Fruit fly (Drosophila melanogaster): Measurements from ENCODE around the gene glo.

glo gene

dm6 chr3R:11850917-11851897 is 32.0 kb upstream of the glo start (continued):
- TF ChIP-seq Camta (GFP tag; optimal IDR thresholded peaks at IDR 0.05) (peak; percentile 82), stc (GFP tag; IDR thresholded peaks at IDR 0.05) (peak; percentile 20; the same call in 1 of the 2 replicates), CG5245 (GFP tag; optimal IDR thresholded peaks at IDR 0.05) (peak; percentile 77), gfzf (GFP tag; optimal IDR thresholded peaks at IDR 0.05) (no peak), Rfx (GFP tag; IDR thresholded peaks at IDR 0.05) (no peak), CG10654 (GFP tag; optimal IDR thresholded peaks at IDR 0.05) (peak; percentile 62), CG16813 (GFP tag; IDR thresholded peaks at IDR 0.05; ENCODE audit: partially characterized antibody) (no peak), CG11085 (GFP tag; IDR thresholded peaks at IDR 0.05) (no peak), Hr78 (GFP tag; optimal IDR thresholded peaks at IDR 0.05) (peak in 1 of 2 experiments; percentile 90), CG17361 (GFP tag; IDR thresholded peaks at IDR 0.05) (peak; percentile 91), Ptx1 (GFP tag; IDR thresholded peaks at IDR 0.05) (peak; percentile 75), CG2678 (tag; optimal IDR thresholded peaks at IDR 0.05) (peak; percentile 90), danr (GFP tag; IDR thresholded peaks at IDR 0.05) (peak; percentile 19; the same call in 1 of the 2 replicates), vvl (GFP tag; IDR thresholded peaks at IDR 0.05) (peak; percentile 68), bigmax (GFP tag; optimal IDR thresholded peaks at IDR 0.05) (no peak), Dll (GFP tag; IDR thresholded peaks at IDR 0.05; ENCODE audit: partially characterized antibody) (no peak), nerfin-1 (tag; optimal IDR thresholded peaks at IDR 0.05) (peak; percentile 88), Scr (GFP tag; IDR thresholded peaks at IDR 0.05; ENCODE audit: partially characterized antibody) (no peak), Dip2 (GFP tag; IDR thresholded peaks at IDR 0.05) (no peak), Awh (GFP tag; IDR thresholded peaks at IDR 0.05) (peak; percentile 60; the same call in 1 of the 2 replicates), B-H1 (GFP tag; IDR thresholded peaks at IDR 0.05) (peak; percentile 23; the same call in 1 of the 3 replicates), Six4 (GFP tag; optimal IDR thresholded peaks at IDR 0.05) (peak; percentile 62), CG8290 (GFP tag; optimal IDR thresholded peaks at IDR 0.05) (peak; percentile 66), CG8290 (tag; optimal IDR thresholded peaks at IDR 0.05) (peak in 1 of 2 experiments; percentile 26), bsh (GFP tag; optimal IDR thresholded peaks at IDR 0.05) (peak; percentile 92 to 95), pum (GFP tag; optimal IDR thresholded peaks at IDR 0.05) (peak; percentile 82), esg (GFP tag; conservative IDR thresholded peaks at IDR 0.05) (peak; percentile 65), CG14667 (GFP tag; IDR thresholded peaks at IDR 0.05) (no peak), PHDP (tag; optimal IDR thresholded peaks at IDR 0.05) (peak; percentile 85), Ada2b (GFP tag; IDR thresholded peaks at IDR 0.05) (0 out of 2 replicates have a peak, but pooled peaks have one; percentile 29), eyg (GFP tag; optimal IDR thresholded peaks at IDR 0.05) (no peak), aop (GFP tag; IDR thresholded peaks at IDR 0.05) (no peak), CG2120 (GFP tag; optimal IDR thresholded peaks at IDR 0.05) (no peak), ara (GFP tag; IDR thresholded peaks at IDR 0.05) (peak; percentile 78), scrt (GFP tag; optimal IDR thresholded peaks at IDR 0.05) (peak; percentile 20), CG13287 (GFP tag; IDR thresholded peaks at IDR 0.05; ENCODE audit: partially characterized antibody) (no peak), CG12155 (GFP tag; optimal IDR thresholded peaks at IDR 0.05) (peak; percentile 34), CG12391 (tag; optimal IDR thresholded peaks at IDR 0.05) (peak; percentile 89), phol (tag; optimal IDR thresholded peaks at IDR 0.05) (peak; percentile 94), fd96Cb (tag; optimal IDR thresholded peaks at IDR 0.05) (peak; percentile 90), CG3847 (GFP tag; IDR thresholded peaks at IDR 0.05) (0 out of 2 replicates have a peak, but pooled peaks have one; percentile 14), gce (GFP tag; IDR thresholded peaks at IDR 0.05) (0 out of 3 replicates have a peak, but pooled peaks have one; percentile 6), Xbp1 (GFP tag; optimal IDR thresholded peaks at IDR 0.05) (peak; percentile 75), Asciz (GFP tag; optimal IDR thresholded peaks at IDR 0.05) (peak; percentile 91), CG17186 (GFP tag; optimal IDR thresholded peaks at IDR 0.05) (peak; percentile 84), CG4707 (GFP tag; optimal IDR thresholded peaks at IDR 0.05) (peak; percentile 71), nmo (GFP tag; optimal IDR thresholded peaks at IDR 0.05) (peak; percentile 95), CoRest (tag; optimal IDR thresholded peaks at IDR 0.05) (peak; percentile 90)
